Fruit fly (Drosophila melanogaster): ENCODE measurements around the gene Gtpx.

Gene Gtpx

dm6 chr3L:3319223-3319643, 6.8 kb upstream of the Gtpx start, which contains the start of the genes PIG-C, CG12016 and Dpm2 (continued):
- TF ChIP-seq CG31388 (GFP tag; optimal IDR thresholded peaks at IDR 0.05) = peak; percentile 25
- peak; percentile 14 for TF ChIP-seq CG9437 (GFP tag; optimal IDR thresholded peaks at IDR 0.05)
- no peak for TF ChIP-seq crol (GFP tag; IDR thresholded peaks at IDR 0.05)
- peak; percentile 96 for TF ChIP-seq hb (GFP tag; IDR thresholded peaks at IDR 0.05; ENCODE audit: partially characterized antibody)
- TF ChIP-seq fd3F (GFP tag; optimal IDR thresholded peaks at IDR 0.05) = peak; percentile 12
- no peak for TF ChIP-seq TFAM (GFP tag; optimal IDR thresholded peaks at IDR 0.05)
- TF ChIP-seq trh (GFP tag; optimal IDR thresholded peaks at IDR 0.05) = peak; percentile 28
- peak; percentile 97 for TF ChIP-seq inv (GFP tag; IDR thresholded peaks at IDR 0.05; ENCODE audit: partially characterized antibody)
- no peak for TF ChIP-seq br (optimal IDR thresholded peaks at IDR 0.05)
- TF ChIP-seq tin (GFP tag; optimal IDR thresholded peaks at IDR 0.05) = peak; percentile 68
- TF ChIP-seq CG6683 (GFP tag; optimal IDR thresholded peaks at IDR 0.05) = no peak
- TF ChIP-seq caup (GFP tag; optimal IDR thresholded peaks at IDR 0.05; ENCODE audit: severe bottlenecking) = peak; percentile 56
- TF ChIP-seq CG17385 (GFP tag; optimal IDR thresholded peaks at IDR 0.05) = no peak
- no peak for TF ChIP-seq HLHmδ (GFP tag; optimal IDR thresholded peaks at IDR 0.05)
- TF ChIP-seq bab2 (GFP tag; optimal IDR thresholded peaks at IDR 0.05) = peak; percentile 52
- peak; percentile 51; the same call in 1 of the 3 replicates for TF ChIP-seq zfh1 (GFP tag; IDR thresholded peaks at IDR 0.05)
- TF ChIP-seq H2.0 (GFP tag; IDR thresholded peaks at IDR 0.05) = no peak; the same call in 1 of the 2 replicates
- peak; percentile 52; the same call in 1 of the 2 replicates for TF ChIP-seq wdn (GFP tag; IDR thresholded peaks at IDR 0.05)
- TF ChIP-seq CG14710 (tag; optimal IDR thresholded peaks at IDR 0.05) = peak; percentile 88
- no peak for TF ChIP-seq Asciz (GFP tag; optimal IDR thresholded peaks at IDR 0.05)
- no peak for TF ChIP-seq eyg (GFP tag; optimal IDR thresholded peaks at IDR 0.05)
- TF ChIP-seq NC2α (GFP tag; optimal IDR thresholded peaks at IDR 0.05) = peak; percentile 39
- TF ChIP-seq CG10543 (GFP tag; optimal IDR thresholded peaks at IDR 0.05) = peak; percentile 76
- TF ChIP-seq usp (GFP tag; optimal IDR thresholded peaks at IDR 0.05) = no peak
- peak; percentile 26 for TF ChIP-seq CG1233 (GFP tag; optimal IDR thresholded peaks at IDR 0.05)
- no peak for TF ChIP-seq CG5953 (GFP tag; IDR thresholded peaks at IDR 0.05)
- peak; percentile 45 for TF ChIP-seq fd96Cb (tag; optimal IDR thresholded peaks at IDR 0.05)
- TF ChIP-seq al (GFP tag; IDR thresholded peaks at IDR 0.05) = peak; percentile 61; the same call in 1 of the 2 replicates
- TF ChIP-seq stwl (tag; optimal IDR thresholded peaks at IDR 0.05) = peak; percentile 92
- peak; percentile 66 for TF ChIP-seq maf-S (GFP tag; optimal IDR thresholded peaks at IDR 0.05)
- peak; percentile 82 for TF ChIP-seq CG2116 (GFP tag; optimal IDR thresholded peaks at IDR 0.05)
- peak; percentile 48 for TF ChIP-seq ftz-f1 (GFP tag; optimal IDR thresholded peaks at IDR 0.05)
- TF ChIP-seq bowl (GFP tag; IDR thresholded peaks at IDR 0.05) = no peak
- TF ChIP-seq pho (GFP tag; optimal IDR thresholded peaks at IDR 0.05) = peak; percentile 73
- TF ChIP-seq dan (GFP tag; IDR thresholded peaks at IDR 0.05) = no peak
- TF ChIP-seq Doc3 (GFP tag; IDR thresholded peaks at IDR 0.05; ENCODE audit: partially characterized antibody) = peak; percentile 97
- TF ChIP-seq HLH54F (GFP tag; optimal IDR thresholded peaks at IDR 0.05) = peak; percentile 78
- peak; percentile 8 for TF ChIP-seq CG3065 (GFP tag; optimal IDR thresholded peaks at IDR 0.05)
- TF ChIP-seq insv (GFP tag; optimal IDR thresholded peaks at IDR 0.05) = peak in 1 of 2 experiments; percentile 55
- TF ChIP-seq CG6254 (GFP tag; optimal IDR thresholded peaks at IDR 0.05) = no peak
- peak; percentile 92 for TF ChIP-seq CG15479 (GFP tag; optimal IDR thresholded peaks at IDR 0.05)
- peak; percentile 77 for TF ChIP-seq Sin3A (optimal IDR thresholded peaks at IDR 0.05)
- TF ChIP-seq fd102C (GFP tag; optimal IDR thresholded peaks at IDR 0.05) = no peak
- no peak for TF ChIP-seq CG10321 (GFP tag; IDR thresholded peaks at IDR 0.05)
- peak; percentile 31 for TF ChIP-seq CG2202 (tag; optimal IDR thresholded peaks at IDR 0.05)
- TF ChIP-seq CG5245 (GFP tag; optimal IDR thresholded peaks at IDR 0.05) = no peak
- peak; percentile 43 for TF ChIP-seq dmrt11E (tag; optimal IDR thresholded peaks at IDR 0.05)
- TF ChIP-seq Xrp1 (GFP tag; IDR thresholded peaks at IDR 0.05) = peak; percentile 53; the same call in 1 of the 2 replicates
- TF ChIP-seq Vsx1 (GFP tag; optimal IDR thresholded peaks at IDR 0.05) = no peak
- TF ChIP-seq BtbVII (GFP tag; optimal IDR thresholded peaks at IDR 0.05) = no peak
- peak; percentile 49; the same call in 1 of the 2 replicates for TF ChIP-seq CG4730 (GFP tag; IDR thresholded peaks at IDR 0.05)
